Comparison of ENCODE assay signal across 1 fruit fly cellular context in the genomic region with DNA sequence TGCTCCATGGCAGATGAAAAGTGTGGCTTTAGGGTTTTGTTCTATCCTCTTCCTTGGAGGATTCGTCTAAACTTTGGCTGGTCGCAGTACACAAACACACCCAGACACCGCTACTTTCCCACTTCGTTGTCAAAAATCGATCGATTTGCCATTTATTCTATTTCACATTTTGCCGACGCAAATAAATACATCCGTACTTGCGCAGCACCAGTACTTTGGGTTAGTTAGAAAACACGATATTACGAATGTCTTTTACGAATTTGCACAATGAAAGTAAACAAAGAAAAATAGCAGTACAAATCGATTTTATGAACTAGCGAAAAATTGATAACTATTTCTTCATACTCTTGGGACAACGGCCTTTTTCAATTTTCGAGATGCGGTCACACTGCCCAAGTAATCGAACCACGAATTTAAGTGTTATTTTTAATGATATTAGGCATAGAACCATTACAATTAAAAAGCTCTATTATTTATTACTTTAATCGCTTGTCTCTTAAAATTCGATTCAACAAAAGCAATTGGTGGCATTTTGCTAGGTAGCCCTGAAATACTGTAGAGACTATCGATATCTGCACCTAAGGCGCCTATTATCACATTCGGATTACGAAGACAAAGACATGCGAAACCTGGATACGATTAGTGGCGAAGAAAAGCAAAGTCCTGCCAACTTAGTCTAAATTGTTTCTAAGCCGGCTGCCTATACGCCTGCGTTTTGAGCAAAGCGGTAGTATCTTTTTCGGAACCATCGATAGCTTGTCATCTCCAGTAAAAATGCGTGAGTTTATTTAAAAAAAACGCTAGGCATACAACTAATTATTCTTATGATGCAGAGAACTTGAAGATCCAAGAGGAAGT.
TF ChIP-seq lines count a peak whose summit lies in the region.

Gene DIP2, minus strand, starts transcription at position 337 of the 858 bp plus-strand sequence.
Gene wac, plus strand, starts transcription at position 559 of the 858 bp plus-strand sequence.

TF ChIP-seq in whole organism, embryonic, 481 proteins besides CTCF, POLR2A, EP300 and RAD21 (continued from another document and continues in another):
- TF ChIP-seq CG9797 (GFP tag; optimal IDR thresholded peaks at IDR 0.05; lab: Kevin White, UChicago) (peak; percentile 89), Hey (tag; optimal IDR thresholded peaks at IDR 0.05; lab: Kevin White, UChicago) (no peak), Side (GFP tag; optimal IDR thresholded peaks at IDR 0.05; lab: Kevin White, UChicago) (peak; percentile 78), ase (GFP tag; IDR thresholded peaks at IDR 0.05; lab: Robert Waterston, UW) (peak; percentile 65), jigr1 (GFP tag; IDR thresholded peaks at IDR 0.05; lab: Robert Waterston, UW) (no peak), CG6654 (GFP tag; optimal IDR thresholded peaks at IDR 0.05; lab: Kevin White, UChicago) (no peak), Sry-δ (GFP tag; optimal IDR thresholded peaks at IDR 0.05; lab: Kevin White, UChicago) (peak; percentile 98), MESR4 (GFP tag; optimal IDR thresholded peaks at IDR 0.05; lab: Kevin White, UChicago) (peak; percentile 51), E2f2 (GFP tag; IDR thresholded peaks at IDR 0.05; lab: Robert Waterston, UW) (peak; percentile 88), Deaf1 (tag; optimal IDR thresholded peaks at IDR 0.05; lab: Kevin White, UChicago) (peak; percentile 89), tgo (GFP tag; IDR thresholded peaks at IDR 0.05; lab: Robert Waterston, UW) (peak; percentile 71), dmrt99B (tag; optimal IDR thresholded peaks at IDR 0.05; lab: Kevin White, UChicago) (no peak), corto (GFP tag; optimal IDR thresholded peaks at IDR 0.05; lab: Kevin White, UChicago) (peak; percentile 30), Spps (tag; optimal IDR thresholded peaks at IDR 0.05; lab: Kevin White, UChicago) (peak; percentile 13), slou (GFP tag; optimal IDR thresholded peaks at IDR 0.05; lab: Kevin White, UChicago) (peak; percentile 30), ara (GFP tag; IDR thresholded peaks at IDR 0.05; lab: Robert Waterston, UW) (peak; percentile 56; the same call in 1 of the 2 replicates), toy (GFP tag; IDR thresholded peaks at IDR 0.05; lab: Robert Waterston, UW) (no peak), row (GFP tag; IDR thresholded peaks at IDR 0.05; lab: Robert Waterston, UW) (peak; percentile 68), Meics (GFP tag; optimal IDR thresholded peaks at IDR 0.05; lab: Kevin White, UChicago) (no peak), CG17328 (GFP tag; IDR thresholded peaks at IDR 0.05; lab: Robert Waterston, UW) (peak; percentile 68), Ets65A (GFP tag; lab: Kevin White, UChicago) (peak; percentile 97), CoRest (tag; optimal IDR thresholded peaks at IDR 0.05; lab: Kevin White, UChicago) (peak; percentile 71), CG4424 (GFP tag; optimal IDR thresholded peaks at IDR 0.05; lab: Kevin White, UChicago) (peak; percentile 69), vvl (GFP tag; IDR thresholded peaks at IDR 0.05; lab: Robert Waterston, UW) (peak; percentile 89), Awh (GFP tag; IDR thresholded peaks at IDR 0.05; lab: Robert Waterston, UW) (0 out of 2 replicates have a peak, but pooled peaks have one; percentile 40), Bteb2 (GFP tag; optimal IDR thresholded peaks at IDR 0.05; lab: Kevin White, UChicago) (peak; percentile 71), her (GFP tag; optimal IDR thresholded peaks at IDR 0.05; lab: Kevin White, UChicago) (peak; percentile 86), CG12769 (tag; optimal IDR thresholded peaks at IDR 0.05; lab: Kevin White, UChicago) (peak; percentile 92), CG8281 (tag; optimal IDR thresholded peaks at IDR 0.05; lab: Kevin White, UChicago) (no peak), CG10321 (GFP tag; IDR thresholded peaks at IDR 0.05; lab: Robert Waterston, UW) (no peak), hb (GFP tag; IDR thresholded peaks at IDR 0.05; lab: Robert Waterston, UW; ENCODE audit: partially characterized antibody) (peak; percentile 76; the same call in 2 of the 3 replicates), CG8290 (GFP tag; optimal IDR thresholded peaks at IDR 0.05; lab: Kevin White, UChicago) (peak; percentile 60), CG8290 (tag; optimal IDR thresholded peaks at IDR 0.05; lab: Kevin White, UChicago) (peak; percentile 27 to 90), CG13894 (tag; optimal IDR thresholded peaks at IDR 0.05; lab: Kevin White, UChicago) (peak; percentile 45), slp2 (GFP tag; optimal IDR thresholded peaks at IDR 0.05; lab: Kevin White, UChicago) (peak; percentile 68), CG5953 (GFP tag; IDR thresholded peaks at IDR 0.05; lab: Robert Waterston, UW) (peak; percentile 49), crp (GFP tag; optimal IDR thresholded peaks at IDR 0.05; lab: Kevin White, UChicago) (peak in 1 of 2 experiments; percentile 24), YL-1 (GFP tag; optimal IDR thresholded peaks at IDR 0.05; lab: Kevin White, UChicago) (peak; percentile 84), tx (GFP tag; optimal IDR thresholded peaks at IDR 0.05; lab: Kevin White, UChicago) (peak; percentile 84), Nf-YC (tag; optimal IDR thresholded peaks at IDR 0.05; lab: Kevin White, UChicago) (peak; percentile 75), mirr (GFP tag; optimal IDR thresholded peaks at IDR 0.05; lab: Kevin White, UChicago) (peak; percentile 48), oc (tag; optimal IDR thresholded peaks at IDR 0.05; lab: Kevin White, UChicago) (peak; percentile 89), Bdp1 (GFP tag; optimal IDR thresholded peaks at IDR 0.05; lab: Kevin White, UChicago) (peak; percentile 69), CG33557 (GFP tag; optimal IDR thresholded peaks at IDR 0.05; lab: Kevin White, UChicago) (peak; percentile 60), lmd (GFP tag; IDR thresholded peaks at IDR 0.05; lab: Robert Waterston, UW) (peak; percentile 61; the same call in 1 of the 2 replicates), Mad (GFP tag; optimal IDR thresholded peaks at IDR 0.05; lab: Kevin White, UChicago) (peak; percentile 86), CG15514 (GFP tag; optimal IDR thresholded peaks at IDR 0.05; lab: Kevin White, UChicago) (peak; percentile 97), Hr78 (GFP tag; optimal IDR thresholded peaks at IDR 0.05; lab: Kevin White, UChicago) (no peak), CG5245 (GFP tag; optimal IDR thresholded peaks at IDR 0.05; lab: Kevin White, UChicago) (peak; percentile 73), sqz (GFP tag; optimal IDR thresholded peaks at IDR 0.05; lab: Kevin White, UChicago) (no peak), CG9876 (GFP tag; optimal IDR thresholded peaks at IDR 0.05; lab: Kevin White, UChicago) (peak; percentile 75), ewg (GFP tag; optimal IDR thresholded peaks at IDR 0.05; lab: Kevin White, UChicago) (peak; percentile 88), stc (GFP tag; IDR thresholded peaks at IDR 0.05; lab: Robert Waterston, UW) (peak; percentile 45), CrebB (tag; optimal IDR thresholded peaks at IDR 0.05; lab: Kevin White, UChicago) (no peak), rib (GFP tag; IDR thresholded peaks at IDR 0.05; lab: Robert Waterston, UW) (no peak), psq (GFP tag; optimal IDR thresholded peaks at IDR 0.05; lab: Kevin White, UChicago) (peak; percentile 28), Trl (optimal IDR thresholded peaks at IDR 0.05; lab: Kevin White, UChicago) (no peak), Trl (GFP tag; optimal IDR thresholded peaks at IDR 0.05; lab: Kevin White, UChicago) (peak; percentile 92), CG3163 (GFP tag; optimal IDR thresholded peaks at IDR 0.05; lab: Kevin White, UChicago) (peak; percentile 75), cwo (GFP tag; optimal IDR thresholded peaks at IDR 0.05; lab: Kevin White, UChicago) (peak; percentile 10), schlank (tag; optimal IDR thresholded peaks at IDR 0.05; lab: Kevin White, UChicago) (peak; percentile 53), CG17359 (tag; optimal IDR thresholded peaks at IDR 0.05; lab: Kevin White, UChicago) (peak; percentile 67), Scr (GFP tag; IDR thresholded peaks at IDR 0.05; lab: Robert Waterston, UW; ENCODE audit: partially characterized antibody) (peak; percentile 91), Hsf (GFP tag; optimal IDR thresholded peaks at IDR 0.05; lab: Kevin White, UChicago) (peak; percentile 88), vfl (GFP tag; optimal IDR thresholded peaks at IDR 0.05; lab: Kevin White, UChicago) (peak; percentile 82), CG30403 (GFP tag; optimal IDR thresholded peaks at IDR 0.05; lab: Kevin White, UChicago) (peak; percentile 83), CG4617 (GFP tag; optimal IDR thresholded peaks at IDR 0.05; lab: Kevin White, UChicago; ENCODE audit: borderline replicate concordance) (peak; percentile 63), lab (GFP tag; optimal IDR thresholded peaks at IDR 0.05; lab: Kevin White, UChicago) (no peak), org-1 (GFP tag; optimal IDR thresholded peaks at IDR 0.05; lab: Kevin White, UChicago) (no peak), B-H2 (GFP tag; optimal IDR thresholded peaks at IDR 0.05; lab: Kevin White, UChicago) (peak; percentile 77), CG13775 (GFP tag; optimal IDR thresholded peaks at IDR 0.05; lab: Kevin White, UChicago) (peak; percentile 72), emc (GFP tag; optimal IDR thresholded peaks at IDR 0.05; lab: Kevin White, UChicago) (peak; percentile 25), CG17361 (GFP tag; IDR thresholded peaks at IDR 0.05; lab: Robert Waterston, UW) (peak; percentile 62; the same call in 2 of the 3 replicates), Fer1 (GFP tag; optimal IDR thresholded peaks at IDR 0.05; lab: Kevin White, UChicago) (peak; percentile 53), CG7271 (tag; optimal IDR thresholded peaks at IDR 0.05; lab: Kevin White, UChicago) (no peak), CG10959 (GFP tag; IDR thresholded peaks at IDR 0.05; lab: Robert Waterston, UW) (no peak), salm (tag; optimal IDR thresholded peaks at IDR 0.05; lab: Kevin White, UChicago) (peak; percentile 3), CG2120 (GFP tag; optimal IDR thresholded peaks at IDR 0.05; lab: Kevin White, UChicago) (peak; percentile 94), odd (GFP tag; optimal IDR thresholded peaks at IDR 0.05; lab: Kevin White, UChicago) (peak; percentile 51), dimm (GFP tag; IDR thresholded peaks at IDR 0.05; lab: Robert Waterston, UW) (no peak), CG18619 (GFP tag; optimal IDR thresholded peaks at IDR 0.05; lab: Kevin White, UChicago) (no peak), CG17829 (tag; optimal IDR thresholded peaks at IDR 0.05; lab: Kevin White, UChicago) (peak; percentile 76), usp (GFP tag; optimal IDR thresholded peaks at IDR 0.05; lab: Kevin White, UChicago) (no peak), Dip3 (GFP tag; optimal IDR thresholded peaks at IDR 0.05; lab: Kevin White, UChicago) (peak; percentile 90), Blimp-1 (GFP tag; optimal IDR thresholded peaks at IDR 0.05; lab: Kevin White, UChicago) (no peak), pum (GFP tag; optimal IDR thresholded peaks at IDR 0.05; lab: Kevin White, UChicago) (peak; percentile 86), jumu (GFP tag; optimal IDR thresholded peaks at IDR 0.05; lab: Kevin White, UChicago) (peak; percentile 93), CG11723 (GFP tag; optimal IDR thresholded peaks at IDR 0.05; lab: Kevin White, UChicago) (peak; percentile 28), lov (optimal IDR thresholded peaks at IDR 0.05; lab: Kevin White, UChicago) (no peak), lov (GFP tag; IDR thresholded peaks at IDR 0.05; lab: Robert Waterston, UW) (no peak), CG11093 (GFP tag; IDR thresholded peaks at IDR 0.05; lab: Robert Waterston, UW) (peak; percentile 57; the same call in 1 of the 3 replicates), CG17802 (tag; optimal IDR thresholded peaks at IDR 0.05; lab: Kevin White, UChicago) (peak; percentile 29), CG15011 (GFP tag; optimal IDR thresholded peaks at IDR 0.05; lab: Kevin White, UChicago) (no peak), Hr51 (GFP tag; optimal IDR thresholded peaks at IDR 0.05; lab: Kevin White, UChicago) (peak in 1 of 2 experiments; percentile 82), CG17568 (GFP tag; optimal IDR thresholded peaks at IDR 0.05; lab: Kevin White, UChicago) (no peak), Adf1 (GFP tag; IDR thresholded peaks at IDR 0.05; lab: Robert Waterston, UW) (peak; percentile 36), Dll (GFP tag; IDR thresholded peaks at IDR 0.05; lab: Robert Waterston, UW; ENCODE audit: partially characterized antibody) (peak; percentile 96), HHEX (GFP tag; optimal IDR thresholded peaks at IDR 0.05; lab: Kevin White, UChicago) (peak; percentile 11), slbo (GFP tag; IDR thresholded peaks at IDR 0.05; lab: Robert Waterston, UW) (peak; percentile 89), Lpt (GFP tag; optimal IDR thresholded peaks at IDR 0.05; lab: Kevin White, UChicago) (no peak), so (GFP tag; IDR thresholded peaks at IDR 0.05; lab: Robert Waterston, UW) (peak; percentile 73; the same call in 2 of the 3 replicates), CG12942 (GFP tag; optimal IDR thresholded peaks at IDR 0.05; lab: Kevin White, UChicago) (peak; percentile 82), CG8478 (optimal IDR thresholded peaks at IDR 0.05; lab: Kevin White, UChicago) (no peak), Atf6 (GFP tag; IDR thresholded peaks at IDR 0.05; lab: Robert Waterston, UW) (no peak), CG12155 (GFP tag; optimal IDR thresholded peaks at IDR 0.05; lab: Kevin White, UChicago) (peak; percentile 82), CG12391 (tag; optimal IDR thresholded peaks at IDR 0.05; lab: Kevin White, UChicago) (peak; percentile 81), CG15696 (tag; optimal IDR thresholded peaks at IDR 0.05; lab: Kevin White, UChicago) (peak; percentile 55), CG16815 (GFP tag; optimal IDR thresholded peaks at IDR 0.05; lab: Kevin White, UChicago) (peak; percentile 29), Ptx1 (GFP tag; IDR thresholded peaks at IDR 0.05; lab: Robert Waterston, UW) (peak; percentile 81), Hr39 (optimal IDR thresholded peaks at IDR 0.05; lab: Kevin White, UChicago) (no peak), dan (GFP tag; IDR thresholded peaks at IDR 0.05; lab: Robert Waterston, UW) (no peak), lilli (GFP tag; optimal IDR thresholded peaks at IDR 0.05; lab: Kevin White, UChicago) (peak; percentile 93), CG14667 (GFP tag; IDR thresholded peaks at IDR 0.05; lab: Robert Waterston, UW) (no peak), ftz-f1 (GFP tag; optimal IDR thresholded peaks at IDR 0.05; lab: Kevin White, UChicago) (peak; percentile 26), CG42726 (GFP tag; IDR thresholded peaks at IDR 0.05; lab: Robert Waterston, UW; ENCODE audit: partially characterized antibody) (peak; percentile 91), Hmr (GFP tag; optimal IDR thresholded peaks at IDR 0.05; lab: Kevin White, UChicago) (no peak), Aef1 (GFP tag; IDR thresholded peaks at IDR 0.05; lab: Robert Waterston, UW) (peak; percentile 54; the same call in 2 of the 3 replicates), lola (GFP tag; optimal IDR thresholded peaks at IDR 0.05; lab: Kevin White, UChicago) (peak in 1 of 3 experiments; percentile 54), gro (GFP tag; optimal IDR thresholded peaks at IDR 0.05; lab: Kevin White, UChicago) (peak; percentile 75), Gug (GFP tag; IDR thresholded peaks at IDR 0.05; lab: Robert Waterston, UW) (peak; percentile 93)
